Worm (Caenorhabditis elegans) whole organism, L3 larva: ENCODE measurements around the gene ZC190.2.

Source experiments
- ama-1 ChIP-seq: fragments of 150-350 bp; optimal IDR thresholded peaks from 2 replicates; lab custom pipeline; 2018
- lin-15B ChIP-seq: fragments of 150-350 bp; optimal IDR thresholded peaks from 2 replicates; lab custom pipeline; 2014; ENCODE audit warnings: missing biosample characterization, missing genetic modification characterization
- lin-39 ChIP-seq: fragments of 150-350 bp; optimal IDR thresholded peaks from 2 replicates; lab custom pipeline; 2018; ENCODE audit warnings: missing biosample characterization, missing genetic modification reagents, missing genetic modification characterization
- nhr-76 ChIP-seq: fragments of 150-350 bp; sonication (generic microtip); optimal IDR thresholded peaks from 5 replicates; lab custom pipeline; 2014; ENCODE audit warnings: missing biosample characterization, missing genetic modification characterization
- pha-4 ChIP-seq: fragments of 150-350 bp; optimal IDR thresholded peaks from 2 replicates; lab custom pipeline; 2014; ENCODE audit warnings: missing biosample characterization, missing genetic modification reagents, missing genetic modification characterization
- unc-62 ChIP-seq: fragments of 150-350 bp; sonication (generic microtip); optimal IDR thresholded peaks from 4 replicates; lab custom pipeline; 2014; ENCODE audit warnings: missing biosample characterization, missing genetic modification reagents, missing genetic modification characterization
- zag-1 ChIP-seq: fragments of 150-350 bp; optimal IDR thresholded peaks from 2 replicates; lab custom pipeline; 2014; ENCODE audit warnings: missing biosample characterization, missing genetic modification characterization

DNA sequence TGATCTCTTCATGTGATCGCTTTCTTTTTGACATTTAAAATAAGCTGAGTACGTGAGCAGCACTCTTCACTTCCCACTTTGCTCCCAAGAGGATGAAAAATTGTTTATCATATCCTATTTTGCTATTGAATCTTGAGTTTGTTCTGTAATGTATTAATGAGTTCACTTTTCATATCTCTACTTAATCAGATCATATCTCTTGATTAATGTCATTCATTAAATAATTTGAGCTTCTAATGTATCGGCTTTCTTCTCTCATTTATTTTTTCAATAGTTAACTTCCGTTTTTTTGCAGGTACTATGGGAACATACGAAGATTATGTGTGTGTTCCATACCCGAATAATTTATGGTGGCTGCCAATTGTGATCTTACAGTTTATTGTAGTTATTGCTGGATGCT lies at the start of gene ZC190.2:
- TF ChIP-seq ama-1 (lab: Kevin White, UChicago) = no peak
- TF ChIP-seq unc-62 (GFP tag; lab: Kevin White, UChicago) = no peak
- no peak for TF ChIP-seq lin-15B
- TF ChIP-seq nhr-76 (tag; lab: Kevin White, UChicago) = no peak
- TF ChIP-seq zag-1 (tag; lab: Kevin White, UChicago) = no peak
- TF ChIP-seq pha-4 (tag; lab: Kevin White, UChicago) = no peak
- TF ChIP-seq lin-39 (tag; lab: Kevin White, UChicago) = no peak
